Fruit fly (Drosophila melanogaster): Measurements from ENCODE around the gene CG1662.

The CG1662 gene

DNA sequence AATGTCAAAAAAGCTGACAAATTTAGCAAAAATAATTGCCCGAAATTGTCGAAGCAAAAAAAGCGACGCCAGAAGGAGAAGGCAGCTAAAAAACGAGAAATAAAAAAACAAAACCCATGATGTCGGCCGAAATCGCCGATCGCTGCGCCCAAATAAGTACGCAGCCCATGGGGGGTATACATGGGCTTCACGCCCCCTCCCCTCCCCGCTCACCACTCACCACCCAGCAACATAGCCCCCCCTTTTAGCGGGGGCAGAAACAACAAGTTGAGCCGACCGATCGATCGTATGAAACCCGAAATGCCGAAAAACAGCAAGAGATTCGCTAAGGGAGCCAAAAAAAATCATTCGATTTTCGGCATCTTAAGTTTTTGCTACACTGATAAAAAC is 8.6 kb downstream of the CG1662 start (continued):
- no peak for TF ChIP-seq sens-2 (GFP tag; IDR thresholded peaks at IDR 0.05)
- peak; percentile 70 for TF ChIP-seq Aef1 (GFP tag; IDR thresholded peaks at IDR 0.05)
- no peak for TF ChIP-seq Fer1 (GFP tag; optimal IDR thresholded peaks at IDR 0.05)

DNA sequence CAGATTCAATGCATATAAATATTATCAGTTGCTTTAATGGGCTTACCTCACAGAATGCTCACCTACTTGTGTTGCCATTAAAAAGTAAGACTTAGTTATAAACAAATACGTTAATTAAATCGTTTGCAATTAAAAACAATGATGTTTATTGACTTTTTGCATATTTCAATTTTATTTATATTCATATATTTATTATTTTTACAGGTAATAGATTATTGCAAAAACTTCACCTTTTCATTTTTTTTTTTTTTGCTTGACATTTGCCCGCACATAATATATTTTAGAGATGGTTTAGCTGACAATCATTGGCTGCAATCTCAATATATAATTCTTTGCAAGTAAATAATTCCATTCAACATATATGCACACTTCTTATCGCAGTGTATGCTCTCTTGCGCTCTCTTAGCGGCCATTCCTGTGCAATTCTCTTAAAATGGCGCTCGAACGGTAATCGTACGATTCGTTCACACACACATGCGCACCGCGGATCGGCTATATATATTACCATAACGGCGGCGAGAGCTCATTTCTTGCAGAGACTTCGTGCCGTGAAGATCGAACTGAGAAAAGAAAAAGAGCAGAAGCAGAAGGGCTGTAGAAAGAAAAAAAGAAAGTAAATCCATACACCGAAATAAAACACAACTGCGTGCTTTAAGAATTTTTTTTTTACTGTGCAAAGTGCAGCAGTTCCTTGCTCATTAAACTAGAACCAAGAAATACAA is 9.2 kb downstream of the CG1662 start, which contains the start of gene Bcat:
Bcat (plus strand) TSS at position 522 of the 722 bp plus-strand sequence.
- TF ChIP-seq CG3065 (GFP tag; optimal IDR thresholded peaks at IDR 0.05) (no peak), az2 (GFP tag; optimal IDR thresholded peaks at IDR 0.05) (peak; percentile 49), Mrtf (GFP tag; IDR thresholded peaks at IDR 0.05) (no peak), Bteb2 (GFP tag; optimal IDR thresholded peaks at IDR 0.05) (no peak), E2f2 (GFP tag; IDR thresholded peaks at IDR 0.05) (peak; percentile 37; the same call in 1 of the 2 replicates), D19A (tag; optimal IDR thresholded peaks at IDR 0.05) (peak; percentile 35), eyg (GFP tag; optimal IDR thresholded peaks at IDR 0.05) (no peak), sens-2 (GFP tag; IDR thresholded peaks at IDR 0.05) (no peak), cwo (GFP tag; optimal IDR thresholded peaks at IDR 0.05) (peak; percentile 46), Rfx (GFP tag; IDR thresholded peaks at IDR 0.05) (peak; percentile 68; the same call in 1 of the 2 replicates), schlank (tag; optimal IDR thresholded peaks at IDR 0.05) (peak; percentile 13), ATbp (GFP tag; optimal IDR thresholded peaks at IDR 0.05) (peak; percentile 11), CG8944 (GFP tag; optimal IDR thresholded peaks at IDR 0.05) (peak; percentile 30), caup (GFP tag; optimal IDR thresholded peaks at IDR 0.05; ENCODE audit: severe bottlenecking) (peak; percentile 56), CG31224 (GFP tag; IDR thresholded peaks at IDR 0.05) (peak; percentile 52; the same call in 1 of the 2 replicates), HLHmδ (GFP tag; optimal IDR thresholded peaks at IDR 0.05) (peak; percentile 16), CG11723 (GFP tag; optimal IDR thresholded peaks at IDR 0.05) (peak; percentile 58), slbo (GFP tag; IDR thresholded peaks at IDR 0.05) (peak; percentile 71), unc-4 (GFP tag; IDR thresholded peaks at IDR 0.05; ENCODE audit: partially characterized antibody) (no peak), CG32767 (GFP tag; IDR thresholded peaks at IDR 0.05) (0 out of 2 replicates have a peak, but pooled peaks have one; percentile 39), tx (GFP tag; optimal IDR thresholded peaks at IDR 0.05) (peak; percentile 32), HLH3B (GFP tag; IDR thresholded peaks at IDR 0.05) (peak; percentile 18; the same call in 1 of the 2 replicates), hkb (optimal IDR thresholded peaks at IDR 0.05) (no peak), hkb (GFP tag; IDR thresholded peaks at IDR 0.05) (peak; percentile 35; the same call in 1 of the 2 replicates), Kr (GFP tag; optimal IDR thresholded peaks at IDR 0.05) (no peak), CG31441 (GFP tag; IDR thresholded peaks at IDR 0.05) (peak; percentile 82), CG16863 (GFP tag; optimal IDR thresholded peaks at IDR 0.05) (no peak), jumu (GFP tag; optimal IDR thresholded peaks at IDR 0.05) (no peak), HLH54F (GFP tag; optimal IDR thresholded peaks at IDR 0.05) (peak; percentile 33), Lhr (GFP tag; optimal IDR thresholded peaks at IDR 0.05) (no peak), lola (GFP tag; optimal IDR thresholded peaks at IDR 0.05) (peak in 1 of 3 experiments; percentile 17), cg (GFP tag; optimal IDR thresholded peaks at IDR 0.05) (peak; percentile 65), Meics (GFP tag; optimal IDR thresholded peaks at IDR 0.05) (peak; percentile 90), CG17359 (tag; optimal IDR thresholded peaks at IDR 0.05) (peak; percentile 29), Abd-B (GFP tag; optimal IDR thresholded peaks at IDR 0.05) (peak; percentile 60), fru (optimal IDR thresholded peaks at IDR 0.05) (no peak), HmgD (GFP tag; optimal IDR thresholded peaks at IDR 0.05) (no peak), en (GFP tag; optimal IDR thresholded peaks at IDR 0.05) (no peak), yki (optimal IDR thresholded peaks at IDR 0.05) (no peak), vnd (GFP tag; IDR thresholded peaks at IDR 0.05; ENCODE audit: partially characterized antibody) (no peak), CG6813 (GFP tag; optimal IDR thresholded peaks at IDR 0.05) (peak; percentile 64), Doc3 (GFP tag; IDR thresholded peaks at IDR 0.05; ENCODE audit: partially characterized antibody) (no peak), fd96Cb (tag; optimal IDR thresholded peaks at IDR 0.05) (peak; percentile 60), CG7786 (GFP tag; optimal IDR thresholded peaks at IDR 0.05) (peak; percentile 19), gcm (GFP tag; optimal IDR thresholded peaks at IDR 0.05) (peak; percentile 28), CG15073 (GFP tag; optimal IDR thresholded peaks at IDR 0.05) (no peak)

Measured in whole organism, embryonic.